Fruit fly (Drosophila melanogaster): ENCODE data around the gene CG46459.

DNA sequence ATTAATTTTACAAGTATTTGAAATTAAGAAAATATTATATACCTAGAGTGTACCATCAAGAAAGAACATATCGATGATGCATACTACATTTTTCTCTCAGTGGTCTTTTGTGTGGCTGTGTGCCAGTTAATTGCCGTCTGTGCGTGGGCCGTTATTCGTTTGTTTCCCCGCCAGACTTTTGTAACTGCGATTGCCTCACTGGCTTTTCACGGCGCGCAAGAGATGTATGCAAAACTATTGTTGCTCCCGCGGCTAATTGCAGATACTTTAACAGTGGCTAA, 14.8 kb upstream of the CG46459 start:
- TF ChIP-seq fkh (GFP tag; optimal IDR thresholded peaks at IDR 0.05) (no peak), eg (GFP tag; IDR thresholded peaks at IDR 0.05) (peak; percentile 81)

Measured in whole organism, prepupa.